Fruit fly (Drosophila melanogaster) whole organism, embryonic: ENCODE data around the gene CG13694.
A peak's percentile ranks its signal among the peaks of the same experiment; 100 is the strongest.

Source experiments
- Bgb ChIP-seq: fragments of 200-800 bp; sonication (Bioruptor generic); IDR thresholded peaks from 2 replicates; pipeline ENCODE4 v1.3.6; 2022; ENCODE audit warnings: missing biosample characterization, missing genetic modification characterization; ENCODE audit not compliant: partially characterized antibody
- CG10274 ChIP-seq: fragments of 200-800 bp; sonication (Bioruptor generic); optimal IDR thresholded peaks from 3 replicates; lab custom pipeline; 2017; ENCODE audit warnings: missing biosample characterization, mild to moderate bottlenecking, missing genetic modification characterization
- CG10565 ChIP-seq: fragments of 200-800 bp; sonication (Bioruptor generic); optimal IDR thresholded peaks from 3 replicates; lab custom pipeline; 2016; ENCODE audit warnings: missing biosample characterization, mild to moderate bottlenecking, missing genetic modification characterization
- CG12299 ChIP-seq: fragments of 200-800 bp; sonication (Bioruptor generic); optimal IDR thresholded peaks from 2 replicates; lab custom pipeline; 2018; ENCODE audit warnings: missing biosample characterization, mild to moderate bottlenecking, missing genetic modification characterization
- CG12942 ChIP-seq: fragments of 200-800 bp; sonication (Bioruptor generic); optimal IDR thresholded peaks from 3 replicates; lab custom pipeline; 2016; ENCODE audit warnings: missing biosample characterization, missing genetic modification characterization
- CG13775 ChIP-seq: fragments of 200-800 bp; sonication (Bioruptor generic); optimal IDR thresholded peaks from 3 replicates; lab custom pipeline; 2017; ENCODE audit warnings: missing biosample characterization, mild to moderate bottlenecking, missing genetic modification characterization
- CG13894 ChIP-seq: fragments of 200-800 bp; sonication (Bioruptor generic); optimal IDR thresholded peaks from 3 replicates; lab custom pipeline; 2018; ENCODE audit warnings: missing biosample characterization, mild to moderate bottlenecking, missing genetic modification characterization, moderate library complexity
- CG14860 ChIP-seq: fragments of 200-800 bp; sonication (Bioruptor generic); IDR thresholded peaks from 3 replicates; pipeline ENCODE4 v1.3.6; 2022; ENCODE audit warnings: missing biosample characterization, missing genetic modification characterization; ENCODE audit not compliant: partially characterized antibody
- CG15514 ChIP-seq: fragments of 200-800 bp; sonication (Bioruptor generic); optimal IDR thresholded peaks from 3 replicates; lab custom pipeline; 2017; ENCODE audit warnings: missing biosample characterization, missing genetic modification characterization, mild to moderate bottlenecking, moderate library complexity, missing genetic modification reagents
- CG15601 ChIP-seq: fragments of 200-800 bp; sonication (Bioruptor generic); optimal IDR thresholded peaks from 3 replicates; lab custom pipeline; 2019; ENCODE audit warnings: missing biosample characterization, mild to moderate bottlenecking, missing genetic modification characterization, moderate library complexity
- CG17912 ChIP-seq: fragments of 200-800 bp; sonication (Bioruptor generic); optimal IDR thresholded peaks from 2 replicates; lab custom pipeline; 2018; ENCODE audit warnings: missing biosample characterization, mild to moderate bottlenecking, missing genetic modification characterization
- CG18619 ChIP-seq: fragments of 200-800 bp; sonication (Bioruptor generic); optimal IDR thresholded peaks from 3 replicates; lab custom pipeline; 2017; ENCODE audit warnings: missing biosample characterization, mild to moderate bottlenecking, missing genetic modification characterization
- CG2889 ChIP-seq: fragments of 200-800 bp; sonication (Bioruptor generic); IDR thresholded peaks from 3 replicates; pipeline ENCODE4 v1.3.6; 2022; ENCODE audit warnings: missing biosample characterization, missing genetic modification characterization
- CG4424 ChIP-seq: fragments of 200-800 bp; sonication (Bioruptor generic); optimal IDR thresholded peaks from 3 replicates; lab custom pipeline; 2016; ENCODE audit warnings: missing biosample characterization, missing genetic modification characterization
- CG6854 ChIP-seq: fragments of 200-800 bp; sonication (Bioruptor generic); optimal IDR thresholded peaks from 3 replicates; lab custom pipeline; 2017; ENCODE audit warnings: missing biosample characterization, mild to moderate bottlenecking, missing genetic modification characterization
- CG7987 ChIP-seq: fragments of 200-800 bp; sonication (Bioruptor generic); optimal IDR thresholded peaks from 2 replicates; lab custom pipeline; 2018; ENCODE audit warnings: missing biosample characterization, mild to moderate bottlenecking, missing genetic modification characterization, moderate library complexity
- Deaf1 ChIP-seq: fragments of 200-800 bp; optimal IDR thresholded peaks from 3 replicates; lab custom pipeline; 2019; ENCODE audit warnings: missing biosample characterization, mild to moderate bottlenecking, missing genetic modification characterization, moderate library complexity
- Fer1 ChIP-seq: fragments of 200-800 bp; sonication (Bioruptor generic); optimal IDR thresholded peaks from 2 replicates; lab custom pipeline; 2017; ENCODE audit warnings: missing biosample characterization, mild to moderate bottlenecking, missing genetic modification characterization
- NC2β ChIP-seq: fragments of 200-800 bp; sonication (Bioruptor generic); optimal IDR thresholded peaks from 2 replicates; lab custom pipeline; 2016; ENCODE audit warnings: missing biosample characterization, missing genetic modification characterization
- Nf-YA ChIP-seq: fragments of 200-800 bp; sonication (Bioruptor generic); IDR thresholded peaks from 2 replicates; pipeline ENCODE4 v1.3.6; 2022; ENCODE audit warnings: missing biosample characterization, missing genetic modification characterization
- Sry-β ChIP-seq: fragments of 200-800 bp; sonication (Bioruptor generic); optimal IDR thresholded peaks from 2 replicates; lab custom pipeline; 2018; ENCODE audit warnings: missing biosample characterization, mild to moderate bottlenecking, missing genetic modification characterization, moderate library complexity
- Tbp ChIP-seq: fragments of >200 bp; optimal IDR thresholded peaks from 2 replicates; lab custom pipeline; 2018; ENCODE audit warnings: missing biosample characterization, missing genetic modification characterization
- Usf ChIP-seq: fragments of 200-800 bp; sonication (Bioruptor generic); optimal IDR thresholded peaks from 2 replicates; lab custom pipeline; 2017; ENCODE audit warnings: missing genotype, missing biosample characterization, missing genetic modification characterization
- YL-1 ChIP-seq: fragments of 200-800 bp; sonication (Bioruptor generic); optimal IDR thresholded peaks from 3 replicates; lab custom pipeline; 2017; ENCODE audit warnings: missing biosample characterization, mild to moderate bottlenecking, missing genetic modification characterization
- ase ChIP-seq: fragments of 200-800 bp; sonication (Bioruptor generic); IDR thresholded peaks from 3 replicates; pipeline ENCODE4 v1.3.6; 2022; ENCODE audit warnings: missing biosample characterization, missing genetic modification characterization
- chif ChIP-seq, 2 experiments: fragments of 200-800 bp; sonication (Bioruptor generic); optimal IDR thresholded peaks; 3 replicates each; lab custom pipeline; 2016; ENCODE audit warnings: missing biosample characterization in 2 of 2, missing genetic modification characterization in 2 of 2
- chm ChIP-seq: fragments of 200-800 bp; sonication (Bioruptor generic); IDR thresholded peaks from 2 replicates; pipeline ENCODE4 v1.3.6; 2022; ENCODE audit warnings: missing biosample characterization, missing genetic modification characterization
- corto ChIP-seq: fragments of 200-800 bp; sonication (Bioruptor generic); optimal IDR thresholded peaks from 2 replicates; lab custom pipeline; 2016; ENCODE audit warnings: missing biosample characterization, mild to moderate bottlenecking, missing genetic modification characterization, moderate library complexity
- crc ChIP-seq: fragments of 200-800 bp; sonication (Bioruptor generic); optimal IDR thresholded peaks from 2 replicates; lab custom pipeline; 2016; ENCODE audit warnings: missing biosample characterization, missing genetic modification characterization
- cwo ChIP-seq: fragments of 200-800 bp; sonication (Bioruptor generic); optimal IDR thresholded peaks from 3 replicates; lab custom pipeline; 2017; ENCODE audit warnings: missing biosample characterization, missing genetic modification characterization, mild to moderate bottlenecking, moderate library complexity, missing genetic modification reagents
- dati ChIP-seq: fragments of 200-800 bp; sonication (Bioruptor generic); IDR thresholded peaks from 2 replicates; pipeline ENCODE4 v1.3.6; 2022; ENCODE audit warnings: missing biosample characterization, missing genetic modification characterization
- dm ChIP-seq: fragments of 200-800 bp; sonication (Bioruptor generic); optimal IDR thresholded peaks from 3 replicates; lab custom pipeline; 2016; ENCODE audit warnings: missing biosample characterization, missing genetic modification characterization
- fu2 ChIP-seq: fragments of 200-800 bp; sonication (Bioruptor generic); optimal IDR thresholded peaks from 2 replicates; lab custom pipeline; 2016; ENCODE audit warnings: missing biosample characterization, missing genetic modification characterization
- gfzf ChIP-seq: fragments of 200-800 bp; sonication (Bioruptor generic); optimal IDR thresholded peaks from 2 replicates; lab custom pipeline; 2016; ENCODE audit warnings: missing biosample characterization, mild to moderate bottlenecking, missing genetic modification characterization, moderate library complexity
- hbn ChIP-seq: fragments of 200-800 bp; sonication (Bioruptor generic); IDR thresholded peaks from 2 replicates; pipeline ENCODE4 v1.3.6; 2022; ENCODE audit warnings: missing biosample characterization, missing genetic modification characterization; ENCODE audit not compliant: partially characterized antibody
- jing ChIP-seq: fragments of 200-800 bp; sonication (Bioruptor generic); optimal IDR thresholded peaks from 2 replicates; lab custom pipeline; 2018; ENCODE audit warnings: missing biosample characterization, mild to moderate bottlenecking, missing genetic modification characterization
- lilli ChIP-seq: fragments of 200-800 bp; sonication (Bioruptor generic); optimal IDR thresholded peaks from 3 replicates; lab custom pipeline; 2016; ENCODE audit warnings: missing biosample characterization, missing genetic modification characterization
- nom ChIP-seq: fragments of 200-800 bp; sonication (Bioruptor generic); optimal IDR thresholded peaks from 2 replicates; lab custom pipeline; 2017; ENCODE audit warnings: missing biosample characterization, missing genetic modification characterization, mild to moderate bottlenecking, moderate library complexity, missing genetic modification reagents
- onecut ChIP-seq: fragments of 200-800 bp; sonication (Bioruptor generic); IDR thresholded peaks from 2 replicates; pipeline ENCODE4 v1.3.6; 2022; ENCODE audit warnings: missing biosample characterization, missing genetic modification characterization
- sens ChIP-seq: fragments of 200-800 bp; sonication (Bioruptor generic); peaks from one replicate; lab custom pipeline; 2016; ENCODE audit warnings: missing biosample characterization, missing genetic modification characterization
- sob ChIP-seq: fragments of 200-800 bp; sonication (Bioruptor generic); IDR thresholded peaks from 2 replicates; pipeline ENCODE4 v1.3.6; 2022; ENCODE audit warnings: missing biosample characterization, missing genetic modification characterization
- trem ChIP-seq: fragments of 200-800 bp; optimal IDR thresholded peaks from 3 replicates; lab custom pipeline; 2019; ENCODE audit warnings: missing biosample characterization, mild to moderate bottlenecking, missing genetic modification characterization, moderate library complexity
- trh ChIP-seq: fragments of 200-800 bp; sonication (Bioruptor generic); optimal IDR thresholded peaks from 2 replicates; lab custom pipeline; 2016; ENCODE audit warnings: missing biosample characterization, missing genetic modification characterization
- tup ChIP-seq: fragments of 200-800 bp; sonication (Bioruptor generic); optimal IDR thresholded peaks from 2 replicates; lab custom pipeline; 2016; ENCODE audit warnings: missing biosample characterization, mild to moderate bottlenecking, missing genetic modification characterization, moderate library complexity
- unpg ChIP-seq: fragments of 200-800 bp; sonication (Bioruptor generic); optimal IDR thresholded peaks from 3 replicates; lab custom pipeline; 2018; ENCODE audit warnings: missing biosample characterization, mild to moderate bottlenecking, missing genetic modification characterization, moderate library complexity

Gene CG13694

dm6 chr2L:109098-109799 lies 7.0 kb downstream of the CG13694 start (continued):
- TF ChIP-seq Fer1 (GFP tag; lab: Kevin White, UChicago) (peak; percentile 32), CG15514 (peak; percentile 82), nom (GFP tag; lab: Kevin White, UChicago) (peak; percentile 34), NC2β (GFP tag; lab: Kevin White, UChicago) (no peak), CG18619 (GFP tag; lab: Kevin White, UChicago) (no peak), sens (GFP tag; lab: Kevin White, UChicago) (peak; percentile 3)

DNA sequence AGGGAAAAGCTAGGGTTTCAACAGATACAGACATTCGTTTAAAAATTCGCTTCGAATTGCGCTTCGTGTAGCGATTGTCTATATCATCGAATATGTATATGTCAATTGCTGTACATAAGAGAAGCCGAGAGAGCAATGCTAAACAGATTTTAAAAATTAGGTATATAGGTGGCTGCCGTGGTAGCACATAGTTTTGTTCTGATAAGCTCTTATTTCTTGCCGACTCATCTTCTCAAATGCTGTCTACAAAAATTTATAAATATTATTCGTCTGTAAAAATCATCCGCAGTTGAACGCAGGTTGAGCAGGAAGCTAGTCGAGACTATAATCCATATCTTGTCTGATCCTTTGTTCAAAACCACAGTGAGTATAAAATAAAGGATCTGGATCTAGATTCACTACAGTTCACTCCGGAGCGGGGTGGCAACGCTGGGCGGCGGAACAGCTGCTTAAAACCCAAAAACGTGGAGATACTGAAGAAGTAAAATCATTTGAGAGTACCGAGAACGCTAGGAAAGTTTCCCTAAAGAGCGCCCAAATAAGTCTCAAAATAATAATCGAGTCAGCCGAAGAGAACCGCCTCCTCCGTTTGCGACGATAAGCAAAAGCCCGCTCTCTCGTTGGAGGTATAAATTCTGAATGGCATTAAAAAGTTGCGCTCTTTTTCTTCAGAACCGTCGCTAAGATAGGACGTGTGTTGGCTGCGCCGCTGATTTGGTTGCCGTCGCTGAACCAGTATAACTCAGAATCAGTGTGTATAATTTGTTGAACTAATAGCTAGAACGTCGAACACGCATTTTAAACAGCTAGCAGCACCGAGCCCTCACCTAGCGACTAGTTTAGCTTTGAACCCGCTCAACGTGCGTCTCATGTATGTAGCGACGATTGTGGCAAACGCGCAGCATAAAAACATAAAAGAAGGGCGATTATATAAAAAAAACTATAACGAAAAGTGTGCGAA lies 8.5 kb downstream of the CG13694 start:
- TF ChIP-seq CG10565 (GFP tag; lab: Kevin White, UChicago) = no peak
- peak; percentile 43; the same call in 1 of the 2 replicates for TF ChIP-seq sob (GFP tag; lab: Robert Waterston, UW)
- peak; percentile 64 for TF ChIP-seq CG6854
- peak; percentile 31 for TF ChIP-seq trem
- no peak for TF ChIP-seq Tbp (GFP tag; lab: Kevin White, UChicago)
- peak; percentile 34 for TF ChIP-seq cwo (GFP tag; lab: Kevin White, UChicago)
- TF ChIP-seq CG13894 (tag; lab: Kevin White, UChicago) = peak; percentile 80
- no peak for TF ChIP-seq trh (GFP tag; lab: Kevin White, UChicago)
- TF ChIP-seq lilli (GFP tag; lab: Kevin White, UChicago) = peak; percentile 29
- TF ChIP-seq CG12299 (tag; lab: Kevin White, UChicago) = peak; percentile 63
- no peak for TF ChIP-seq gfzf (GFP tag; lab: Kevin White, UChicago)
- TF ChIP-seq fu2 (GFP tag; lab: Kevin White, UChicago) = no peak
- TF ChIP-seq Sry-β (GFP tag; lab: Kevin White, UChicago) = peak; percentile 55
- TF ChIP-seq dati = no peak
- no peak for TF ChIP-seq crc (GFP tag; lab: Kevin White, UChicago)
- no peak for TF ChIP-seq CG13775 (GFP tag; lab: Kevin White, UChicago)
- TF ChIP-seq tup (GFP tag; lab: Kevin White, UChicago) = no peak
- peak; percentile 80 for TF ChIP-seq dm
- no peak for TF ChIP-seq CG14860 (GFP tag; lab: Robert Waterston, UW)
- TF ChIP-seq CG10274 (GFP tag; lab: Kevin White, UChicago) = no peak
- TF ChIP-seq sens (GFP tag; lab: Kevin White, UChicago) = peak; percentile 4
- no peak for TF ChIP-seq CG17912
- no peak for TF ChIP-seq CG2889 (GFP tag; lab: Robert Waterston, UW)
- TF ChIP-seq chif (GFP tag; optimal IDR thresholded peaks at IDR 0.05; lab: Kevin White, UChicago) = no peak
- TF ChIP-seq CG18619 (GFP tag; lab: Kevin White, UChicago) = no peak
- peak; percentile 61; the same call in 1 of the 2 replicates for TF ChIP-seq chm (GFP tag; lab: Robert Waterston, UW)
- TF ChIP-seq ase (GFP tag; lab: Robert Waterston, UW) = no peak
- TF ChIP-seq CG7987 = peak; percentile 56
- no peak for TF ChIP-seq CG12942
- no peak for TF ChIP-seq jing (GFP tag; lab: Kevin White, UChicago)
- no peak for TF ChIP-seq Nf-YA
- peak; percentile 23 for TF ChIP-seq CG4424
- TF ChIP-seq onecut = no peak
- TF ChIP-seq unpg (GFP tag; lab: Kevin White, UChicago) = peak; percentile 22
- no peak for TF ChIP-seq Usf (GFP tag; lab: Kevin White, UChicago)
- TF ChIP-seq hbn (GFP tag; lab: Robert Waterston, UW) = peak; percentile 15; the same call in 1 of the 2 replicates
- TF ChIP-seq Bgb (GFP tag; lab: Robert Waterston, UW) = peak; percentile 53; the same call in 1 of the 2 replicates
- TF ChIP-seq corto = no peak
- TF ChIP-seq CG15601 (tag; lab: Kevin White, UChicago) = peak; percentile 17
- TF ChIP-seq Deaf1 (tag; lab: Kevin White, UChicago) = peak; percentile 54
- peak; percentile 44 for TF ChIP-seq YL-1 (GFP tag; lab: Kevin White, UChicago)
